Fruit fly (Drosophila melanogaster): ENCODE results near the gene CG31751.

CG31751 gene

dm6 chr2L:18693877-18694723, 17.1 kb downstream of the CG31751 start (continued):
- peak; percentile 35 for TF ChIP-seq CG12236 (GFP tag; optimal IDR thresholded peaks at IDR 0.05)
- TF ChIP-seq CG12942 (GFP tag; optimal IDR thresholded peaks at IDR 0.05): peak; percentile 31
- TF ChIP-seq CG31365 (tag; optimal IDR thresholded peaks at IDR 0.05): no peak
- TF ChIP-seq CG8089 (GFP tag; optimal IDR thresholded peaks at IDR 0.05): peak; percentile 35
- peak; percentile 32 for TF ChIP-seq CTCF (GFP tag; optimal IDR thresholded peaks at IDR 0.05)
- no peak for TF ChIP-seq cad (GFP tag; optimal IDR thresholded peaks at IDR 0.05)
- peak; percentile 58; the same call in 2 of the 3 replicates for TF ChIP-seq dysf (GFP tag; IDR thresholded peaks at IDR 0.05)
- TF ChIP-seq Hsf (GFP tag; optimal IDR thresholded peaks at IDR 0.05): peak; percentile 51
- TF ChIP-seq CG16863 (GFP tag; optimal IDR thresholded peaks at IDR 0.05): peak; percentile 26
- no peak for TF ChIP-seq CG8388 (GFP tag; optimal IDR thresholded peaks at IDR 0.05)
- no peak for TF ChIP-seq GATAe (GFP tag; conservative IDR thresholded peaks at IDR 0.05)
- TF ChIP-seq CG13424 (tag; optimal IDR thresholded peaks at IDR 0.05): peak; percentile 60
- TF ChIP-seq CG8290 (GFP tag; optimal IDR thresholded peaks at IDR 0.05): peak; percentile 24
- TF ChIP-seq CG8290 (tag; optimal IDR thresholded peaks at IDR 0.05): peak in 1 of 2 experiments; percentile 60
- peak; percentile 65 for TF ChIP-seq gem (tag; optimal IDR thresholded peaks at IDR 0.05)
- peak; percentile 36 for TF ChIP-seq slp2 (GFP tag; optimal IDR thresholded peaks at IDR 0.05)
- TF ChIP-seq NC2α (GFP tag; optimal IDR thresholded peaks at IDR 0.05): peak; percentile 17
- peak; percentile 60 for TF ChIP-seq Side (GFP tag; optimal IDR thresholded peaks at IDR 0.05)
- no peak for TF ChIP-seq CG8281 (tag; optimal IDR thresholded peaks at IDR 0.05)
- no peak; the same call in 2 of the 3 replicates for TF ChIP-seq otp (GFP tag; IDR thresholded peaks at IDR 0.05)
- TF ChIP-seq Dip3 (GFP tag; optimal IDR thresholded peaks at IDR 0.05): peak; percentile 61
- TF ChIP-seq CG7987 (GFP tag; optimal IDR thresholded peaks at IDR 0.05): peak; percentile 75
- TF ChIP-seq vnd (GFP tag; IDR thresholded peaks at IDR 0.05; ENCODE audit: partially characterized antibody): no peak
- no peak for TF ChIP-seq Usf (GFP tag; optimal IDR thresholded peaks at IDR 0.05)
- peak; percentile 60 for TF ChIP-seq ap (GFP tag; IDR thresholded peaks at IDR 0.05)
- TF ChIP-seq CG4707 (GFP tag; optimal IDR thresholded peaks at IDR 0.05): no peak
- peak; percentile 55 for TF ChIP-seq E2f1 (GFP tag; IDR thresholded peaks at IDR 0.05)
- TF ChIP-seq abd-A (tag; optimal IDR thresholded peaks at IDR 0.05): no peak
- TF ChIP-seq Dfd (GFP tag; optimal IDR thresholded peaks at IDR 0.05): no peak
- no peak for TF ChIP-seq CG42726 (GFP tag; IDR thresholded peaks at IDR 0.05; ENCODE audit: partially characterized antibody)
- TF ChIP-seq nerfin-2 (GFP tag; IDR thresholded peaks at IDR 0.05; ENCODE audit: partially characterized antibody): no peak
- TF ChIP-seq ham (GFP tag; IDR thresholded peaks at IDR 0.05): no peak
- TF ChIP-seq CG7357 (GFP tag; IDR thresholded peaks at IDR 0.05): peak; percentile 40; the same call in 1 of the 3 replicates
- peak; percentile 53 for TF ChIP-seq HLH54F (GFP tag; optimal IDR thresholded peaks at IDR 0.05)
- TF ChIP-seq CG6765 (GFP tag; optimal IDR thresholded peaks at IDR 0.05): no peak
- TF ChIP-seq pros (GFP tag; optimal IDR thresholded peaks at IDR 0.05): no peak
- TF ChIP-seq CG4282 (GFP tag; optimal IDR thresholded peaks at IDR 0.05): peak; percentile 18
- TF ChIP-seq zfh1 (GFP tag; IDR thresholded peaks at IDR 0.05): peak; percentile 59; the same call in 1 of the 3 replicates
- TF ChIP-seq ranshi (GFP tag; IDR thresholded peaks at IDR 0.05): peak; percentile 73
- TF ChIP-seq Meics (GFP tag; optimal IDR thresholded peaks at IDR 0.05): peak; percentile 63
- TF ChIP-seq CG10366 (GFP tag; IDR thresholded peaks at IDR 0.05): peak; percentile 68
- TF ChIP-seq ci (GFP tag; IDR thresholded peaks at IDR 0.05): peak; percentile 85
- peak; percentile 58 for TF ChIP-seq CG9437 (GFP tag; optimal IDR thresholded peaks at IDR 0.05)
- TF ChIP-seq pan (optimal IDR thresholded peaks at IDR 0.05): no peak
- peak in 1 of 2 experiments; percentile 78 for TF ChIP-seq pan (GFP tag; optimal IDR thresholded peaks at IDR 0.05 in 1 of 2, IDR thresholded peaks at IDR 0.05 in 1 of 2)
- TF ChIP-seq onecut (GFP tag; IDR thresholded peaks at IDR 0.05): peak; percentile 24; the same call in 1 of the 2 replicates
- no peak for TF ChIP-seq CG3726 (GFP tag; IDR thresholded peaks at IDR 0.05)
- TF ChIP-seq CG18011 (GFP tag; optimal IDR thresholded peaks at IDR 0.05): peak; percentile 44
- no peak for TF ChIP-seq gcm (GFP tag; optimal IDR thresholded peaks at IDR 0.05)
- no peak for TF ChIP-seq CG16813 (GFP tag; IDR thresholded peaks at IDR 0.05; ENCODE audit: partially characterized antibody)

Measured in whole organism, embryonic.